Fruit fly (Drosophila melanogaster): ENCODE measurements around the gene CG3792.

Gene CG3792

dm6 chr2L:4999389-5000032 lies 22.4 kb downstream of the CG3792 start (continued):
- TF ChIP-seq B-H2 (GFP tag; optimal IDR thresholded peaks at IDR 0.05) (peak; percentile 13), CG3838 (GFP tag; optimal IDR thresholded peaks at IDR 0.05) (no peak), rib (GFP tag; IDR thresholded peaks at IDR 0.05) (peak; percentile 56; the same call in 1 of the 2 replicates), CG4854 (GFP tag; optimal IDR thresholded peaks at IDR 0.05) (no peak), nerfin-1 (tag; optimal IDR thresholded peaks at IDR 0.05) (peak; percentile 4), twi (tag; optimal IDR thresholded peaks at IDR 0.05) (no peak), seq (GFP tag; IDR thresholded peaks at IDR 0.05) (peak; percentile 44; the same call in 1 of the 2 replicates), NFAT (GFP tag; IDR thresholded peaks at IDR 0.05) (peak; percentile 66), CG4820 (GFP tag; optimal IDR thresholded peaks at IDR 0.05) (peak; percentile 62), Hmr (GFP tag; optimal IDR thresholded peaks at IDR 0.05) (peak; percentile 55), E2f2 (GFP tag; IDR thresholded peaks at IDR 0.05) (peak; percentile 19; the same call in 1 of the 2 replicates), sens-2 (GFP tag; IDR thresholded peaks at IDR 0.05) (peak; percentile 38; the same call in 1 of the 2 replicates), dm (GFP tag; optimal IDR thresholded peaks at IDR 0.05) (no peak), chinmo (GFP tag; IDR thresholded peaks at IDR 0.05; ENCODE audit: partially characterized antibody) (no peak), crp (GFP tag; optimal IDR thresholded peaks at IDR 0.05) (no peak), run (tag; optimal IDR thresholded peaks at IDR 0.05) (no peak), ham (GFP tag; IDR thresholded peaks at IDR 0.05) (no peak), zfh1 (GFP tag; IDR thresholded peaks at IDR 0.05) (peak; percentile 79), zen (tag; optimal IDR thresholded peaks at IDR 0.05) (no peak), sens (GFP tag) (peak; percentile 95), CG7271 (tag; optimal IDR thresholded peaks at IDR 0.05) (no peak), disco-r (GFP tag; optimal IDR thresholded peaks at IDR 0.05) (no peak), luna (GFP tag; optimal IDR thresholded peaks at IDR 0.05) (peak; percentile 46), TFAM (GFP tag; optimal IDR thresholded peaks at IDR 0.05) (no peak), Sry-δ (GFP tag; optimal IDR thresholded peaks at IDR 0.05) (peak; percentile 10), CG1024 (GFP tag; IDR thresholded peaks at IDR 0.05) (peak; percentile 73; the same call in 1 of the 2 replicates), nom (GFP tag; optimal IDR thresholded peaks at IDR 0.05) (no peak), shn (GFP tag; optimal IDR thresholded peaks at IDR 0.05) (peak; percentile 47), Dip3 (GFP tag; optimal IDR thresholded peaks at IDR 0.05) (peak; percentile 62), CG2712 (tag; optimal IDR thresholded peaks at IDR 0.05) (peak; percentile 72), CG1602 (GFP tag; optimal IDR thresholded peaks at IDR 0.05) (no peak), Nf-YB (GFP tag; optimal IDR thresholded peaks at IDR 0.05) (peak; percentile 11), CG13894 (tag; optimal IDR thresholded peaks at IDR 0.05) (peak; percentile 33), Meics (GFP tag; optimal IDR thresholded peaks at IDR 0.05) (peak; percentile 61), Neu2 (GFP tag; optimal IDR thresholded peaks at IDR 0.05; ENCODE audit: borderline replicate concordance) (no peak), ATbp (GFP tag; optimal IDR thresholded peaks at IDR 0.05) (peak; percentile 54), mam (GFP tag; optimal IDR thresholded peaks at IDR 0.05) (peak; percentile 64), CkIIα-i1 (GFP tag; IDR thresholded peaks at IDR 0.05) (no peak), hb (GFP tag; IDR thresholded peaks at IDR 0.05; ENCODE audit: partially characterized antibody) (no peak), H15 (GFP tag; IDR thresholded peaks at IDR 0.05) (peak; percentile 57; the same call in 1 of the 3 replicates), phol (tag; optimal IDR thresholded peaks at IDR 0.05) (peak; percentile 74), chif (GFP tag; optimal IDR thresholded peaks at IDR 0.05) (peak; percentile 50 to 67), CG9215 (GFP tag; IDR thresholded peaks at IDR 0.05) (peak; percentile 55; the same call in 1 of the 2 replicates), dan (GFP tag; IDR thresholded peaks at IDR 0.05) (no peak), Taf1 (GFP tag; IDR thresholded peaks at IDR 0.05) (peak; percentile 68), Chrac-16 (GFP tag; optimal IDR thresholded peaks at IDR 0.05) (peak; percentile 74), CG14667 (GFP tag; IDR thresholded peaks at IDR 0.05) (peak; percentile 65), CG18476 (GFP tag; optimal IDR thresholded peaks at IDR 0.05) (peak; percentile 30), aop (GFP tag; IDR thresholded peaks at IDR 0.05) (0 out of 2 replicates have a peak, but pooled peaks have one; percentile 23), CG8765 (GFP tag; IDR thresholded peaks at IDR 0.05) (peak; percentile 51; the same call in 1 of the 2 replicates)
